Worm (Caenorhabditis elegans): ENCODE measurements around the gene F47F2.1.

Gene F47F2.1

DNA sequence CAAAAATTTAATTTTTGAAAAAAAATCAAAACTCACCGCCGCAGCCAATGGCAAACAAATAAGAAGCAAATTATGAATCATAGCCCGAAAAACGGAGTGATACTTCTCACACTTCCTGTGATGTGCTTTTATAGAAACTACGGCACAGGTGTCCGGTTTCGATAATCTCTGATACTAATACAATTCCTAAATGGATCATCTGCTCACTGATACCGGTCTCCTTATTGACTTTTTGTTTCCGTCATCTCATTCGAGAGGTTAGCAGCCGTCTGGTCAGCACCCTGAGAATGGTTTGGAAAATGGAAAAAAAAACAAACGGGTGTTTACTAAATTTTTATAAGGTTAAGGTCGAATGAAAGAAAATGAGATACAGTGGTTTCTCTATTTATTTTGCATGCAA is 37.4 kb downstream of the F47F2.1 start, which contains the start of gene idpp-9:
TSS of gene idpp-9 (minus strand) at position 101 of the 400 bp plus-strand sequence.
- no peak for TF ChIP-seq ceh-18 (tag; optimal IDR thresholded peaks at IDR 0.05)
- TF ChIP-seq pag-3 (tag; optimal IDR thresholded peaks at IDR 0.05; ENCODE audit: borderline replicate concordance): no peak
- no peak for TF ChIP-seq C38D4.7 (GFP tag; optimal IDR thresholded peaks at IDR 0.05)
- TF ChIP-seq ttx-3 (tag; optimal IDR thresholded peaks at IDR 0.05): no peak
- no peak for TF ChIP-seq F13H6.1 (tag; optimal IDR thresholded peaks at IDR 0.05)
- TF ChIP-seq pros-1 (tag; optimal IDR thresholded peaks at IDR 0.05): no peak
- no peak for TF ChIP-seq C08G9.2 (tag; optimal IDR thresholded peaks at IDR 0.05)
- TF ChIP-seq gmeb-2 (tag; optimal IDR thresholded peaks at IDR 0.05): no peak
- TF ChIP-seq ceh-24 (tag; optimal IDR thresholded peaks at IDR 0.05): no peak
- no peak for TF ChIP-seq elt-4 (tag; optimal IDR thresholded peaks at IDR 0.05)
- TF ChIP-seq ceh-6 (GFP tag; optimal IDR thresholded peaks at IDR 0.05): no peak
- no peak for TF ChIP-seq fkh-6 (tag; optimal IDR thresholded peaks at IDR 0.05)
- TF ChIP-seq sox-4 (tag; optimal IDR thresholded peaks at IDR 0.05): no peak
- no peak for TF ChIP-seq hlh-6 (tag; optimal IDR thresholded peaks at IDR 0.05)
- TF ChIP-seq K09A11.1 (tag; optimal IDR thresholded peaks at IDR 0.05; ENCODE audit: insufficient read depth): no peak
- no peak for TF ChIP-seq fkh-10 (GFP tag; optimal IDR thresholded peaks at IDR 0.05)
- no peak for TF ChIP-seq hlh-30 (tag; optimal IDR thresholded peaks at IDR 0.05; ENCODE audit: insufficient read depth)
- TF ChIP-seq pax-1 (tag; optimal IDR thresholded peaks at IDR 0.05): no peak
- no peak for TF ChIP-seq zip-5 (tag; optimal IDR thresholded peaks at IDR 0.05)

DNA sequence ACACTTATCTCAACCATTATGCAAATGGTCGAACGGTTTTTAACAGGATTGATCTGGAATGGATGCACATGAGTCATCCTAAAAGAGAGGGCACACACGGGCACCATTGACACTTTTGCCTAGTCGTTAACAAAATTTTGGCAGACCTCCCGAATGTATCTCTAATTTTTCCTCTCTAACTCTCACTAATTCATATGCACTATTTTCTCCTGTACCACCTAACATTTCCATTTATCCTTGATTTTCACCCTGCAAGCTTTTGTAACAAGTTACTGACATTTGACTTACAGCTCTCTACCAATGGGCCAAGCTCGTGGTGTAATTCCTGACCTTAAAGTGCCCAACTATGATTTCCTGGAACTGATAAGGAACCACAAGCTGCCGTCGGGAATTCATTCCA is 38.7 kb downstream of the F47F2.1 start, which contains the start of gene T22B2.3:
TSS of gene T22B2.3 (plus strand) at position 301 of the 400 bp plus-strand sequence.
- no peak for TF ChIP-seq ceh-22 (tag; optimal IDR thresholded peaks at IDR 0.05)
- TF ChIP-seq Y22D7AL.16 (tag; optimal IDR thresholded peaks at IDR 0.05): no peak
- no peak for TF ChIP-seq rnt-1 (tag; optimal IDR thresholded peaks at IDR 0.05)
- no peak for TF ChIP-seq ama-1 (optimal IDR thresholded peaks at IDR 0.05)
- no peak for TF ChIP-seq fkh-10 (GFP tag; optimal IDR thresholded peaks at IDR 0.05)
- TF ChIP-seq ceh-6 (GFP tag; optimal IDR thresholded peaks at IDR 0.05): no peak
- no peak for TF ChIP-seq pag-3 (tag; optimal IDR thresholded peaks at IDR 0.05; ENCODE audit: borderline replicate concordance)
- no peak for TF ChIP-seq nhr-232 (tag; optimal IDR thresholded peaks at IDR 0.05)
- no peak for TF ChIP-seq ceh-18 (tag; optimal IDR thresholded peaks at IDR 0.05)
- no peak for TF ChIP-seq sdc-2 (tag; optimal IDR thresholded peaks at IDR 0.05)

- TF ChIP-seq tbx-7 (tag; optimal IDR thresholded peaks at IDR 0.05) (no peak), sdc-2 (tag; optimal IDR thresholded peaks at IDR 0.05) (peak; percentile 64)
These were observed 39.8 kb downstream of the F47F2.1 start for ce11 chrX:3918182-3918581.

DNA sequence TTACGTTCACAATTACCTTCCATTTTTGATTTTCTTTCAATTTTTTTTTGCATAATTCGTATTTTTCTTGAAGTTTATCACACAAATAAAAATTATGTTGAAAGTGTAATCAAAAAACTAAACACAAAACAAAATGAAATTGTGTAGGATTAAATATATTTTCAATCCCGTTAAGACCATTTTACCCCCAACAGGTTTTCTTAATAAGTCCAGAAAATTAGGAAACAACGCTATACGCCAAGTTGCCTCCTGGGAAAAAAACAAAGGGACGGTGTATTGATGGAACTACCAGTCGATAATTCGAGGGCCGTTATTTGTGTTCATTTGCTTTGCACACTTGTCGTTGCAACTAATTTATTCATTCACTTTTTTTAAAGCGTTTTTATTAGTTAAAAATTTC is 41.4 kb downstream of the F47F2.1 start:
- TF ChIP-seq syd-9 (tag; optimal IDR thresholded peaks at IDR 0.05) (no peak), pha-4 (tag; optimal IDR thresholded peaks at IDR 0.05) (no peak), ceh-2 (tag; optimal IDR thresholded peaks at IDR 0.05) (no peak), lin-11 (tag; optimal IDR thresholded peaks at IDR 0.05) (no peak), unc-55 (GFP tag; optimal IDR thresholded peaks at IDR 0.05) (no peak), C08G9.2 (tag; optimal IDR thresholded peaks at IDR 0.05) (no peak), mec-3 (tag; optimal IDR thresholded peaks at IDR 0.05; ENCODE audit: borderline replicate concordance) (no peak), npax-4 (tag; optimal IDR thresholded peaks at IDR 0.05) (no peak), unc-42 (tag; optimal IDR thresholded peaks at IDR 0.05) (no peak), sdc-2 (tag; optimal IDR thresholded peaks at IDR 0.05) (no peak), ztf-16 (tag; optimal IDR thresholded peaks at IDR 0.05) (no peak), eyg-1 (tag; optimal IDR thresholded peaks at IDR 0.05) (no peak), K09A11.1 (tag; optimal IDR thresholded peaks at IDR 0.05; ENCODE audit: insufficient read depth) (no peak), pag-3 (tag; optimal IDR thresholded peaks at IDR 0.05; ENCODE audit: borderline replicate concordance) (no peak), ceh-48 (tag; optimal IDR thresholded peaks at IDR 0.05) (no peak), hlh-6 (tag; optimal IDR thresholded peaks at IDR 0.05) (no peak)
